Fruit fly (Drosophila melanogaster) whole organism: Measurements from ENCODE around the gene ppk17.

Experiments used
- CG8478 ChIP-seq: fragments of >200 bp; optimal IDR thresholded peaks from 2 replicates; lab custom pipeline; 2018; ENCODE audit warnings: inconsistent platforms
- pan ChIP-seq: fragments of >200 bp; optimal IDR thresholded peaks from 2 replicates; lab custom pipeline; 2017
- psq ChIP-seq: fragments of >200 bp; optimal IDR thresholded peaks from 2 replicates; lab custom pipeline; 2017
- usp ChIP-seq: fragments of >200 bp; optimal IDR thresholded peaks from 2 replicates; lab custom pipeline; 2017; ENCODE audit warnings: missing biosample characterization, missing genetic modification characterization, mixed read lengths

dm6 chr2L:16715841-16716701 lies 44.3 kb downstream of the ppk17 start, which contains the start of the genes Cyt-c-d and CG31808:
- no peak for TF ChIP-seq usp (GFP tag; lab: Kevin White, UChicago)
- no peak for TF ChIP-seq CG8478 (lab: Kevin White, UChicago)
- no peak for TF ChIP-seq psq (lab: Kevin White, UChicago)
- no peak for TF ChIP-seq pan (lab: Kevin White, UChicago)
